Worm (Caenorhabditis elegans) whole organism, young adult: ENCODE measurements around the gene Y15E3A.5.
"Not testable (repeated sequence)": the region's sequence is repeated elsewhere in the genome, so short reads cannot be mapped to it uniquely, and the experiment has no call there.

Source experiments
- B0019.2 ChIP-seq: fragments of 200-800 bp; sonication (Bioruptor generic); conservative IDR thresholded peaks from 2 replicates; pipeline ENCODE4 v1.3.6; 2022; ENCODE audit warnings: missing genetic modification reagents, missing genetic modification characterization, missing compliant biosample characterization
- B0261.1 ChIP-seq: sonication (generic microtip); optimal IDR thresholded peaks from 2 replicates; lab custom pipeline; 2016; ENCODE audit warnings: mild to moderate bottlenecking, missing genetic modification characterization, moderate library complexity, missing compliant biosample characterization
- C06A6.2 ChIP-seq: fragments of 200-800 bp; sonication (Bioruptor generic); conservative IDR thresholded peaks from 2 replicates; pipeline ENCODE4 v1.3.6; 2022; ENCODE audit warnings: missing genetic modification characterization, missing compliant biosample characterization
- F33H1.4 ChIP-seq: fragments of 200-800 bp; sonication (Bioruptor generic); IDR thresholded peaks from 2 replicates; pipeline ENCODE4 v1.3.6; 2022; ENCODE audit warnings: missing genetic modification reagents, missing genetic modification characterization, missing compliant biosample characterization
- F55B11.4 ChIP-seq: sonication (generic microtip); optimal IDR thresholded peaks from 2 replicates; lab custom pipeline; 2016; ENCODE audit warnings: missing compliant biosample characterization, missing genetic modification characterization, borderline replicate concordance; ENCODE audit not compliant: insufficient read depth
- K12H6.12 ChIP-seq: fragments of 200-800 bp; sonication (Bioruptor generic); optimal IDR thresholded peaks from 2 replicates; lab custom pipeline; 2018; ENCODE audit warnings: mild to moderate bottlenecking, missing genetic modification characterization, missing compliant biosample characterization
- Y95B8A.8 ChIP-seq: fragments of 200-800 bp; sonication (Bioruptor generic); IDR thresholded peaks from 2 replicates; pipeline ENCODE4 v1.3.6; 2022; ENCODE audit warnings: missing genetic modification reagents, missing genetic modification characterization, missing compliant biosample characterization
- ZK185.1 ChIP-seq: sonication (generic microtip); optimal IDR thresholded peaks from 2 replicates; lab custom pipeline; 2016; ENCODE audit warnings: mild to moderate bottlenecking, missing genetic modification characterization, missing compliant biosample characterization; ENCODE audit not compliant: poor library complexity, severe bottlenecking
- akir-1 ChIP-seq: fragments of 200-800 bp; sonication (Bioruptor generic); optimal IDR thresholded peaks from 2 replicates; lab custom pipeline; 2018; ENCODE audit warnings: mild to moderate bottlenecking, missing genetic modification characterization, moderate library complexity, missing compliant biosample characterization
- atf-7 ChIP-seq: sonication (generic microtip); optimal IDR thresholded peaks from 2 replicates; lab custom pipeline; 2017; ENCODE audit warnings: mild to moderate bottlenecking, missing genetic modification characterization, missing compliant biosample characterization
- attf-5 ChIP-seq: fragments of 200-800 bp; sonication (Bioruptor generic); optimal IDR thresholded peaks from 2 replicates; lab custom pipeline; 2018; ENCODE audit warnings: mild to moderate bottlenecking, missing genetic modification characterization, missing compliant biosample characterization
- bed-1 ChIP-seq: fragments of 200-800 bp; sonication (Bioruptor generic); IDR thresholded peaks from 2 replicates; pipeline ENCODE4 v1.3.6; 2022; ENCODE audit warnings: missing genetic modification reagents, missing genetic modification characterization, missing compliant biosample characterization
- ccch-3 ChIP-seq: fragments of 200-800 bp; sonication (Bioruptor generic); optimal IDR thresholded peaks from 2 replicates; lab custom pipeline; 2018; ENCODE audit warnings: mild to moderate bottlenecking, missing genetic modification characterization, missing compliant biosample characterization
- cebp-2 ChIP-seq: fragments of 200-800 bp; sonication (Bioruptor generic); IDR thresholded peaks from 2 replicates; pipeline ENCODE4 v1.3.6; 2022; ENCODE audit warnings: missing genetic modification characterization, missing compliant biosample characterization
- ceh-100 ChIP-seq: fragments of 200-800 bp; sonication (Bioruptor generic); IDR thresholded peaks from 2 replicates; pipeline ENCODE4 v1.3.6; 2022; ENCODE audit warnings: missing genetic modification reagents, missing genetic modification characterization, missing compliant biosample characterization
- ceh-27 ChIP-seq: fragments of 200-800 bp; sonication (Bioruptor generic); optimal IDR thresholded peaks from 2 replicates; lab custom pipeline; 2018; ENCODE audit warnings: mild to moderate bottlenecking, missing genetic modification characterization, moderate library complexity, missing compliant biosample characterization
- chd-7 ChIP-seq: sonication (generic microtip); optimal IDR thresholded peaks from 2 replicates; lab custom pipeline; 2016; ENCODE audit warnings: mild to moderate bottlenecking, missing genetic modification characterization, moderate library complexity, missing compliant biosample characterization
- egl-44 ChIP-seq: fragments of 200-800 bp; sonication (Bioruptor generic); IDR thresholded peaks from 2 replicates; pipeline ENCODE4 v1.3.6; 2022; ENCODE audit warnings: missing genetic modification reagents, missing genetic modification characterization, missing compliant biosample characterization
- ets-4 ChIP-seq: fragments of 200-800 bp; sonication (Bioruptor generic); optimal IDR thresholded peaks from 2 replicates; lab custom pipeline; 2018; ENCODE audit warnings: mild to moderate bottlenecking, missing genetic modification characterization, missing compliant biosample characterization
- let-607 ChIP-seq, 2 experiments: fragments of 200-800 bp in 1 of 2; sonication (Bioruptor generic) in 1 of 2; sonication (generic microtip) in 1 of 2; optimal IDR thresholded peaks; 2 replicates each; lab custom pipeline; 2016 to 2018; ENCODE audit warnings: mild to moderate bottlenecking in 2 of 2, missing compliant biosample characterization in 2 of 2, missing genetic modification characterization in 2 of 2, moderate library complexity in 2 of 2, missing genotype in 1 of 2
- lin-26 ChIP-seq: fragments of 200-800 bp; sonication (Bioruptor generic); IDR thresholded peaks from 2 replicates; pipeline ENCODE4 v1.3.6; 2022; ENCODE audit warnings: missing genetic modification reagents, missing genetic modification characterization, missing compliant biosample characterization
- mxl-1 ChIP-seq: sonication (generic microtip); optimal IDR thresholded peaks from 2 replicates; lab custom pipeline; 2016; ENCODE audit warnings: missing genetic modification characterization, missing compliant biosample characterization
- nhr-120 ChIP-seq: fragments of 200-800 bp; sonication (Bioruptor generic); IDR thresholded peaks from 2 replicates; pipeline ENCODE4 v1.3.6; 2022; ENCODE audit warnings: missing genetic modification characterization, missing compliant biosample characterization
- pha-4 ChIP-seq: fragments of 150-350 bp; sonication (generic microtip); optimal IDR thresholded peaks from 2 replicates; lab custom pipeline; 2014; ENCODE audit warnings: missing biosample characterization, missing genetic modification reagents, missing genetic modification characterization
- rcor-1 ChIP-seq: fragments of 200-800 bp; sonication (Bioruptor generic); IDR thresholded peaks from 2 replicates; pipeline ENCODE4 v1.3.6; 2022; ENCODE audit warnings: missing genetic modification reagents, missing genetic modification characterization, missing compliant biosample characterization
- rpc-1 ChIP-seq, 2 experiments: fragments of 150-350 bp in 1 of 2; sonication (generic microtip) in 1 of 2; optimal IDR thresholded peaks; 2 replicates each; lab custom pipeline; 2014 to 2018; ENCODE audit warnings: missing biosample characterization in 1 of 2, missing genetic modification characterization in 1 of 2, missing genetic modification reagents in 1 of 2, missing genotype in 1 of 2
- sdz-38 ChIP-seq: sonication (generic microtip); optimal IDR thresholded peaks from 2 replicates; lab custom pipeline; 2016; ENCODE audit warnings: missing genotype, missing genetic modification characterization, missing compliant biosample characterization
- sea-2 ChIP-seq: fragments of 200-800 bp; sonication (Bioruptor generic); IDR thresholded peaks from 2 replicates; pipeline ENCODE4 v1.3.6; 2022; ENCODE audit warnings: missing genetic modification characterization, missing compliant biosample characterization
- snpc-1.1 ChIP-seq: sonication (generic microtip); optimal IDR thresholded peaks from 2 replicates; lab custom pipeline; 2017; ENCODE audit warnings: missing genetic modification characterization, mild to moderate bottlenecking, missing compliant biosample characterization, antibody characterized with exemption, moderate library complexity, missing genotype, missing genetic modification reagents; ENCODE audit not compliant: insufficient read depth
- snpc-3.4 ChIP-seq: sonication (generic microtip); optimal IDR thresholded peaks from 2 replicates; lab custom pipeline; 2017; ENCODE audit warnings: missing genetic modification characterization, mild to moderate bottlenecking, missing compliant biosample characterization, antibody characterized with exemption, moderate library complexity, missing genotype, missing genetic modification reagents
- sptf-2 ChIP-seq: fragments of 200-800 bp; sonication (Bioruptor generic); optimal IDR thresholded peaks from 2 replicates; lab custom pipeline; 2018; ENCODE audit warnings: mild to moderate bottlenecking, missing genetic modification characterization, missing compliant biosample characterization
- tbp1 ChIP-seq: fragments of 200-800 bp; sonication (Bioruptor generic); optimal IDR thresholded peaks from 2 replicates; lab custom pipeline; 2018; ENCODE audit warnings: mild to moderate bottlenecking, missing genetic modification characterization, missing compliant biosample characterization
- tlf-1 ChIP-seq: fragments of 200-800 bp; sonication (Bioruptor generic); optimal IDR thresholded peaks from 2 replicates; lab custom pipeline; 2018; ENCODE audit warnings: mild to moderate bottlenecking, missing genetic modification characterization, missing compliant biosample characterization
- ztf-22 ChIP-seq: fragments of 200-800 bp; sonication (Bioruptor generic); optimal IDR thresholded peaks from 2 replicates; lab custom pipeline; 2018; ENCODE audit warnings: mild to moderate bottlenecking, missing genetic modification characterization, moderate library complexity, missing compliant biosample characterization
- ztf-3 ChIP-seq: fragments of 200-800 bp; sonication (Bioruptor generic); optimal IDR thresholded peaks from 2 replicates; lab custom pipeline; 2018; ENCODE audit warnings: mild to moderate bottlenecking, missing genetic modification characterization, missing compliant biosample characterization

Gene Y15E3A.5

ce11 chrX:15319762-15320161, 20.6 kb upstream of the Y15E3A.5 start:
- TF ChIP-seq rpc-1 (optimal IDR thresholded peaks at IDR 0.05; lab: Kevin White, UChicago), result not testable (repeated sequence)
- peak; percentile 25 for TF ChIP-seq rpc-1 (tag; optimal IDR thresholded peaks at IDR 0.05; lab: Kevin White, UChicago)
- TF ChIP-seq B0261.1 (tag; lab: Kevin White, UChicago), result peak; percentile 45
- 0 out of 2 replicates have a peak, but pooled peaks have one; percentile 70 for TF ChIP-seq lin-26 (GFP tag; lab: Robert Waterston, UW)
- TF ChIP-seq tbp1 (GFP tag; lab: Kevin White, UChicago), result peak; percentile 74

- TF ChIP-seq ets-4 (GFP tag; lab: Kevin White, UChicago) (no peak), atf-7 (tag; lab: Kevin White, UChicago) (no peak), chd-7 (no peak), akir-1 (GFP tag; lab: Kevin White, UChicago) (no peak), F55B11.4 (tag; lab: Kevin White, UChicago) (no peak), bed-1 (GFP tag; lab: Robert Waterston, UW) (no peak), sea-2 (GFP tag; lab: Robert Waterston, UW) (no peak), cebp-2 (GFP tag; lab: Robert Waterston, UW) (no peak), sptf-2 (GFP tag; lab: Kevin White, UChicago) (no peak), K12H6.12 (no peak)
These were observed 19.1 kb upstream of the Y15E3A.5 start for ce11 chrX:15321217-15321616.

- no peak for TF ChIP-seq rcor-1 (GFP tag; lab: Robert Waterston, UW)
- no peak for TF ChIP-seq snpc-3.4 (tag; lab: Kevin White, UChicago)
- no peak for TF ChIP-seq cebp-2 (GFP tag; lab: Robert Waterston, UW)
- TF ChIP-seq ccch-3 (GFP tag; lab: Kevin White, UChicago), result no peak
These were observed 18.6 kb upstream of the Y15E3A.5 start for ce11 chrX:15321791-15322190.

- TF ChIP-seq mxl-1 (tag; lab: Kevin White, UChicago) (no peak), ceh-100 (no peak), Y95B8A.8 (no peak), sdz-38 (no peak), attf-5 (GFP tag; lab: Kevin White, UChicago) (no peak), ztf-22 (GFP tag; lab: Kevin White, UChicago) (no peak), C06A6.2 (GFP tag; lab: Robert Waterston, UW) (no peak), snpc-1.1 (tag; lab: Kevin White, UChicago) (no peak), ceh-27 (GFP tag; lab: Kevin White, UChicago) (no peak), let-607 (tag; optimal IDR thresholded peaks at IDR 0.05; lab: Kevin White, UChicago) (no peak), nhr-120 (GFP tag; lab: Robert Waterston, UW) (no peak), tlf-1 (GFP tag; lab: Kevin White, UChicago) (no peak), ZK185.1 (tag; lab: Kevin White, UChicago) (no peak), cebp-2 (GFP tag; lab: Robert Waterston, UW) (no peak), ztf-3 (no peak), B0019.2 (GFP tag; lab: Robert Waterston, UW) (no peak), pha-4 (tag; lab: Kevin White, UChicago) (no peak), F55B11.4 (tag; lab: Kevin White, UChicago) (no peak), F33H1.4 (GFP tag; lab: Robert Waterston, UW) (no peak), egl-44 (GFP tag; lab: Robert Waterston, UW) (no peak)
- TF ChIP-seq, all 124 proteins: peak for 0
These were observed 14.6 kb upstream of the Y15E3A.5 start, which contains the start of gene Y15E3A.3 for ce11 chrX:15325709-15326108. Gene Y15E3A.3, minus strand, starts transcription at chrX:15325809.
